Fruit fly (Drosophila melanogaster) whole organism, embryonic: ENCODE measurements around the gene RabX6.

Source experiments
- Atf-2 ChIP-seq: fragments of 200-800 bp; sonication (Bioruptor generic); optimal IDR thresholded peaks from 2 replicates; lab custom pipeline; 2016; ENCODE audit warnings: missing biosample characterization, missing genetic modification characterization
- Atf3 ChIP-seq: fragments of 200-800 bp; sonication (Bioruptor generic); optimal IDR thresholded peaks from 3 replicates; lab custom pipeline; 2016; ENCODE audit warnings: missing biosample characterization, missing genetic modification characterization
- BtbVII ChIP-seq: fragments of 200-800 bp; sonication (Bioruptor generic); optimal IDR thresholded peaks from 3 replicates; lab custom pipeline; 2017; ENCODE audit warnings: missing biosample characterization, mild to moderate bottlenecking, missing genetic modification characterization
- C15 ChIP-seq: fragments of 200-800 bp; sonication (Bioruptor generic); IDR thresholded peaks from 3 replicates; pipeline ENCODE4 v1.3.6; 2022; ENCODE audit warnings: missing biosample characterization, missing genetic modification characterization
- CG10366 ChIP-seq: fragments of 200-800 bp; sonication (Bioruptor generic); IDR thresholded peaks from 2 replicates; pipeline ENCODE4 v1.3.6; 2022; ENCODE audit warnings: missing biosample characterization, missing genetic modification characterization
- CG10431 ChIP-seq: fragments of 200-800 bp; sonication (Bioruptor generic); optimal IDR thresholded peaks from 3 replicates; lab custom pipeline; 2018; ENCODE audit warnings: missing biosample characterization, mild to moderate bottlenecking, missing genetic modification characterization
- CG11456 ChIP-seq: fragments of 200-800 bp; sonication (Bioruptor generic); IDR thresholded peaks from 3 replicates; pipeline ENCODE4 v1.3.6; 2022; ENCODE audit warnings: missing biosample characterization, missing genetic modification characterization
- CG11560 ChIP-seq: fragments of 200-800 bp; sonication (Bioruptor generic); IDR thresholded peaks from 3 replicates; pipeline ENCODE4 v1.3.6; 2022; ENCODE audit warnings: missing biosample characterization, missing genetic modification characterization
- CG11696 ChIP-seq: fragments of 200-800 bp; sonication (Bioruptor generic); IDR thresholded peaks from 2 replicates; pipeline ENCODE4 v1.3.6; 2022; ENCODE audit warnings: missing biosample characterization, missing genetic modification characterization
- CG12104 ChIP-seq: fragments of 200-800 bp; sonication (Bioruptor generic); optimal IDR thresholded peaks from 3 replicates; lab custom pipeline; 2016; ENCODE audit warnings: missing biosample characterization, missing genetic modification characterization
- CG12236 ChIP-seq: fragments of 200-800 bp; sonication (Bioruptor generic); optimal IDR thresholded peaks from 2 replicates; lab custom pipeline; 2016; ENCODE audit warnings: missing biosample characterization, missing genetic modification characterization
- CG13424 ChIP-seq: fragments of 200-800 bp; sonication (Bioruptor generic); optimal IDR thresholded peaks from 2 replicates; lab custom pipeline; 2019; ENCODE audit warnings: missing biosample characterization, mild to moderate bottlenecking, missing genetic modification characterization, moderate library complexity
- CG14441 ChIP-seq: fragments of 200-800 bp; sonication (Bioruptor generic); IDR thresholded peaks from 2 replicates; pipeline ENCODE4 v1.3.6; 2022; ENCODE audit warnings: missing biosample characterization, missing genetic modification characterization
- CG2712 ChIP-seq: fragments of 200-800 bp; optimal IDR thresholded peaks from 3 replicates; lab custom pipeline; 2019; ENCODE audit warnings: missing biosample characterization, mild to moderate bottlenecking, missing genetic modification characterization, moderate library complexity
- CG30020 ChIP-seq: fragments of 200-800 bp; optimal IDR thresholded peaks from 2 replicates; lab custom pipeline; 2019; ENCODE audit warnings: missing biosample characterization, mild to moderate bottlenecking, missing genetic modification characterization, moderate library complexity
- CG31365 ChIP-seq: fragments of 200-800 bp; sonication (Bioruptor generic); optimal IDR thresholded peaks from 2 replicates; lab custom pipeline; 2018; ENCODE audit warnings: missing biosample characterization, mild to moderate bottlenecking, missing genetic modification characterization
- CG32532 ChIP-seq: fragments of 200-800 bp; sonication (Bioruptor generic); IDR thresholded peaks from 2 replicates; pipeline ENCODE4 v1.3.6; 2022; ENCODE audit warnings: missing biosample characterization, missing genetic modification characterization
- CG6683 ChIP-seq: fragments of 200-800 bp; sonication (Bioruptor generic); optimal IDR thresholded peaks from 2 replicates; lab custom pipeline; 2017; ENCODE audit warnings: missing biosample characterization, mild to moderate bottlenecking, missing genetic modification characterization, missing genetic modification reagents
- CG8924 ChIP-seq: fragments of 200-800 bp; optimal IDR thresholded peaks from 3 replicates; lab custom pipeline; 2019; ENCODE audit warnings: missing biosample characterization, mild to moderate bottlenecking, missing genetic modification characterization, moderate library complexity
- CHES-1-like ChIP-seq: fragments of 200-800 bp; sonication (Bioruptor generic); optimal IDR thresholded peaks from 2 replicates; lab custom pipeline; 2016; ENCODE audit warnings: missing biosample characterization, missing genetic modification characterization
- Ets97D ChIP-seq: fragments of 200-800 bp; sonication (Bioruptor generic); optimal IDR thresholded peaks from 3 replicates; lab custom pipeline; 2016; ENCODE audit warnings: missing biosample characterization, missing genetic modification characterization
- Mrtf ChIP-seq: fragments of 200-800 bp; sonication (Bioruptor generic); IDR thresholded peaks from 3 replicates; pipeline ENCODE4 v1.3.6; 2022; ENCODE audit warnings: missing biosample characterization, missing genetic modification characterization
- NC2α ChIP-seq: fragments of 200-800 bp; sonication (Bioruptor generic); optimal IDR thresholded peaks from 2 replicates; lab custom pipeline; 2016; ENCODE audit warnings: missing biosample characterization, missing genetic modification characterization
- Nf-YC ChIP-seq: fragments of 200-800 bp; optimal IDR thresholded peaks from 3 replicates; lab custom pipeline; 2019; ENCODE audit warnings: missing biosample characterization, mild to moderate bottlenecking, missing genetic modification characterization, moderate library complexity
- PHDP ChIP-seq: fragments of 200-800 bp; sonication (Bioruptor generic); optimal IDR thresholded peaks from 3 replicates; lab custom pipeline; 2018; ENCODE audit warnings: missing biosample characterization, mild to moderate bottlenecking, missing genetic modification characterization, moderate library complexity
- Rfx ChIP-seq: fragments of 200-800 bp; sonication (Bioruptor generic); IDR thresholded peaks from 2 replicates; pipeline ENCODE4 v1.3.6; 2022; ENCODE audit warnings: missing biosample characterization, missing genetic modification characterization
- Vsx1 ChIP-seq: fragments of 200-800 bp; sonication (Bioruptor generic); optimal IDR thresholded peaks from 2 replicates; lab custom pipeline; 2017; ENCODE audit warnings: missing biosample characterization, mild to moderate bottlenecking, missing genetic modification characterization, missing genetic modification reagents
- aop ChIP-seq: fragments of 200-800 bp; sonication (Bioruptor generic); IDR thresholded peaks from 2 replicates; pipeline ENCODE4 v1.3.6; 2022; ENCODE audit warnings: missing biosample characterization, missing genetic modification characterization
- ash1 ChIP-seq: fragments of 200-800 bp; sonication (Bioruptor generic); optimal IDR thresholded peaks from 2 replicates; lab custom pipeline; 2018; ENCODE audit warnings: missing biosample characterization, mild to moderate bottlenecking, missing genetic modification characterization
- cato ChIP-seq: fragments of 200-800 bp; sonication (Bioruptor generic); optimal IDR thresholded peaks from 2 replicates; lab custom pipeline; 2016; ENCODE audit warnings: missing biosample characterization, missing genetic modification characterization, borderline replicate concordance
- dpn ChIP-seq, 2 experiments: fragments of 200-800 bp; sonication (Bioruptor generic); optimal IDR thresholded peaks; 3 replicates each; lab custom pipeline; 2016; ENCODE audit warnings: missing biosample characterization in 2 of 2, missing genetic modification characterization in 2 of 2
- dysf ChIP-seq: fragments of 200-800 bp; sonication (Bioruptor generic); IDR thresholded peaks from 3 replicates; pipeline ENCODE4 v1.3.6; 2022; ENCODE audit warnings: missing biosample characterization, missing genetic modification characterization
- ewg ChIP-seq: fragments of 200-800 bp; sonication (Bioruptor generic); optimal IDR thresholded peaks from 3 replicates; lab custom pipeline; 2017; ENCODE audit warnings: mild to moderate bottlenecking, missing biosample characterization, missing genetic modification reagents, missing genetic modification characterization
- gfzf ChIP-seq: fragments of 200-800 bp; sonication (Bioruptor generic); optimal IDR thresholded peaks from 2 replicates; lab custom pipeline; 2016; ENCODE audit warnings: missing biosample characterization, mild to moderate bottlenecking, missing genetic modification characterization, moderate library complexity
- inv ChIP-seq: fragments of 200-800 bp; sonication (Bioruptor generic); IDR thresholded peaks from 2 replicates; pipeline ENCODE4 v1.3.6; 2022; ENCODE audit warnings: missing biosample characterization, missing genetic modification characterization; ENCODE audit not compliant: partially characterized antibody
- kay ChIP-seq: fragments of 200-800 bp; sonication (Bioruptor generic); optimal IDR thresholded peaks from 2 replicates; lab custom pipeline; 2016; ENCODE audit warnings: missing biosample characterization, missing genetic modification characterization
- kni ChIP-seq: fragments of 200-800 bp; sonication (Bioruptor generic); optimal IDR thresholded peaks from 3 replicates; lab custom pipeline; 2017; ENCODE audit warnings: mild to moderate bottlenecking, missing biosample characterization, missing genetic modification reagents, missing genetic modification characterization
- lab ChIP-seq: fragments of 200-800 bp; sonication (Bioruptor generic); optimal IDR thresholded peaks from 3 replicates; lab custom pipeline; 2017; ENCODE audit warnings: missing biosample characterization, missing genetic modification characterization, mild to moderate bottlenecking, moderate library complexity, missing genetic modification reagents
- nom ChIP-seq: fragments of 200-800 bp; sonication (Bioruptor generic); optimal IDR thresholded peaks from 2 replicates; lab custom pipeline; 2017; ENCODE audit warnings: missing biosample characterization, missing genetic modification characterization, mild to moderate bottlenecking, moderate library complexity, missing genetic modification reagents
- pita ChIP-seq: fragments of 200-800 bp; sonication (Bioruptor generic); optimal IDR thresholded peaks from 2 replicates; lab custom pipeline; 2017; ENCODE audit warnings: missing biosample characterization, mild to moderate bottlenecking, missing genetic modification characterization
- pros ChIP-seq: fragments of 200-800 bp; sonication (Bioruptor generic); optimal IDR thresholded peaks from 3 replicates; lab custom pipeline; 2019; ENCODE audit warnings: missing biosample characterization, mild to moderate bottlenecking, missing genetic modification characterization, moderate library complexity
- rib ChIP-seq: fragments of 200-800 bp; sonication (Bioruptor generic); IDR thresholded peaks from 2 replicates; pipeline ENCODE4 v1.3.6; 2022; ENCODE audit warnings: missing biosample characterization, missing genetic modification characterization
- row ChIP-seq: fragments of 200-800 bp; sonication (Bioruptor generic); IDR thresholded peaks from 3 replicates; pipeline ENCODE4 v1.3.6; 2022; ENCODE audit warnings: missing biosample characterization, missing genetic modification characterization
- sima ChIP-seq: fragments of 200-800 bp; sonication (Bioruptor generic); optimal IDR thresholded peaks from 2 replicates; lab custom pipeline; 2016; ENCODE audit warnings: missing biosample characterization, missing genetic modification characterization
- slbo ChIP-seq: fragments of 200-800 bp; sonication (Bioruptor generic); IDR thresholded peaks from 2 replicates; pipeline ENCODE4 v1.3.6; 2022; ENCODE audit warnings: missing biosample characterization, missing genetic modification characterization
- tgo ChIP-seq: fragments of 200-800 bp; sonication (Bioruptor generic); IDR thresholded peaks from 3 replicates; pipeline ENCODE4 v1.3.6; 2022; ENCODE audit warnings: missing biosample characterization, missing genetic modification characterization
- ttk ChIP-seq: fragments of 200-800 bp; sonication (Bioruptor generic); IDR thresholded peaks from 2 replicates; pipeline ENCODE4 v2.1.2; 2022; ENCODE audit warnings: missing biosample characterization, missing genetic modification characterization
- twi ChIP-seq: fragments of 200-800 bp; optimal IDR thresholded peaks from 2 replicates; lab custom pipeline; 2019; ENCODE audit warnings: missing biosample characterization, mild to moderate bottlenecking, missing genetic modification characterization, moderate library complexity
- vfl ChIP-seq: fragments of 200-800 bp; sonication (Bioruptor generic); optimal IDR thresholded peaks from 2 replicates; lab custom pipeline; 2016; ENCODE audit warnings: missing biosample characterization, missing genetic modification characterization

The RabX6 gene

dm6 chr3L:738523-739356 lies 48.4 kb downstream of the RabX6 start (continued):
- peak; percentile 76 for TF ChIP-seq CG14441 (GFP tag; lab: Robert Waterston, UW)
- peak; percentile 38 for TF ChIP-seq Atf-2
- TF ChIP-seq dpn (GFP tag; optimal IDR thresholded peaks at IDR 0.05; lab: Kevin White, UChicago), result peak; percentile 67 to 90
- peak; percentile 90 for TF ChIP-seq CG10366 (GFP tag; lab: Robert Waterston, UW)
- TF ChIP-seq CG13424 (tag; lab: Kevin White, UChicago), result peak; percentile 94
- no peak for TF ChIP-seq NC2α (GFP tag; lab: Kevin White, UChicago)
- peak; percentile 90 for TF ChIP-seq dysf (GFP tag; lab: Robert Waterston, UW)
- TF ChIP-seq CG32532 (GFP tag; lab: Robert Waterston, UW), result peak; percentile 91
- peak; percentile 84 for TF ChIP-seq CG10431
- TF ChIP-seq CG6683, result peak; percentile 86
- peak; percentile 58 for TF ChIP-seq kni (GFP tag; lab: Kevin White, UChicago)
- peak; percentile 84 for TF ChIP-seq ewg (GFP tag; lab: Kevin White, UChicago)
- TF ChIP-seq CG2712 (tag; lab: Kevin White, UChicago), result peak; percentile 96
- peak; percentile 90 for TF ChIP-seq ttk
- TF ChIP-seq rib (GFP tag; lab: Robert Waterston, UW), result peak; percentile 78; the same call in 1 of the 2 replicates
- no peak for TF ChIP-seq aop (GFP tag; lab: Robert Waterston, UW)
- no peak for TF ChIP-seq CG31365 (tag; lab: Kevin White, UChicago)
- peak; percentile 89 for TF ChIP-seq BtbVII (GFP tag; lab: Kevin White, UChicago)
- TF ChIP-seq CHES-1-like (GFP tag; lab: Kevin White, UChicago), result peak; percentile 40
- peak; percentile 85 for TF ChIP-seq Mrtf (GFP tag; lab: Robert Waterston, UW)
- peak; percentile 93 for TF ChIP-seq PHDP (tag; lab: Kevin White, UChicago)
- peak; percentile 86 for TF ChIP-seq twi (tag; lab: Kevin White, UChicago)
- no peak for TF ChIP-seq pros (GFP tag; lab: Kevin White, UChicago)
- TF ChIP-seq CG12236 (GFP tag; lab: Kevin White, UChicago), result peak; percentile 28
- TF ChIP-seq row (GFP tag; lab: Robert Waterston, UW), result peak; percentile 93
- no peak for TF ChIP-seq pita (GFP tag; lab: Kevin White, UChicago)
- TF ChIP-seq gfzf, result no peak
- TF ChIP-seq CG11560 (tag; lab: Robert Waterston, UW), result peak; percentile 61
- no peak for TF ChIP-seq ash1 (GFP tag; lab: Kevin White, UChicago)
- peak; percentile 75 for TF ChIP-seq CG30020 (tag; lab: Kevin White, UChicago)
- peak; percentile 95 for TF ChIP-seq CG8924 (tag; lab: Kevin White, UChicago)
- TF ChIP-seq CG12104 (GFP tag; lab: Kevin White, UChicago), result peak; percentile 83
- TF ChIP-seq sima (GFP tag; lab: Kevin White, UChicago), result no peak
- peak; percentile 84 for TF ChIP-seq Rfx (GFP tag; lab: Robert Waterston, UW)
- TF ChIP-seq Ets97D (GFP tag; lab: Kevin White, UChicago), result peak; percentile 1
- TF ChIP-seq C15 (GFP tag; lab: Robert Waterston, UW), result peak; percentile 80; the same call in 2 of the 3 replicates
- TF ChIP-seq lab, result peak; percentile 95
- no peak for TF ChIP-seq inv (GFP tag; lab: Robert Waterston, UW)
- TF ChIP-seq vfl (GFP tag; lab: Kevin White, UChicago), result peak; percentile 69
- peak; percentile 95 for TF ChIP-seq nom (GFP tag; lab: Kevin White, UChicago)
- peak; percentile 86 for TF ChIP-seq cato
- peak; percentile 92 for TF ChIP-seq slbo (GFP tag; lab: Robert Waterston, UW)
- peak; percentile 91 for TF ChIP-seq tgo (GFP tag; lab: Robert Waterston, UW)
- TF ChIP-seq CG11696 (GFP tag; lab: Robert Waterston, UW), result peak; percentile 79
- TF ChIP-seq Vsx1 (GFP tag; lab: Kevin White, UChicago), result peak; percentile 83
- peak; percentile 28 for TF ChIP-seq Atf3 (GFP tag; lab: Kevin White, UChicago)
- TF ChIP-seq CG11456 (GFP tag; lab: Robert Waterston, UW), result peak; percentile 88
- peak; percentile 79 for TF ChIP-seq kay
- peak; percentile 72 for TF ChIP-seq Nf-YC (tag; lab: Kevin White, UChicago)
